Worm (Caenorhabditis elegans) whole organism, late embryonic: ENCODE data around the gene smcr-8.
"Not testable (repeated sequence)": the region's sequence is repeated elsewhere in the genome, so short reads cannot be mapped to it uniquely, and the experiment has no call there.

Experiments
- C08G9.2 ChIP-seq: sonication (generic microtip); optimal IDR thresholded peaks from 2 replicates; lab custom pipeline; 2016; ENCODE audit warnings: mild to moderate bottlenecking, missing genetic modification characterization, moderate library complexity, missing compliant biosample characterization
- F13H6.1 ChIP-seq: sonication (generic microtip); optimal IDR thresholded peaks from 2 replicates; lab custom pipeline; 2016; ENCODE audit warnings: missing genetic modification characterization, missing compliant biosample characterization
- ahr-1 ChIP-seq: sonication (generic microtip); optimal IDR thresholded peaks from 2 replicates; lab custom pipeline; 2016; ENCODE audit warnings: missing genetic modification characterization, missing compliant biosample characterization
- ceh-14 ChIP-seq: sonication (generic microtip); optimal IDR thresholded peaks from 2 replicates; lab custom pipeline; 2016; ENCODE audit warnings: missing genotype, missing genetic modification characterization, missing compliant biosample characterization
- ceh-2 ChIP-seq: sonication (generic microtip); optimal IDR thresholded peaks from 2 replicates; lab custom pipeline; 2016; ENCODE audit warnings: missing genotype, missing genetic modification characterization, missing compliant biosample characterization
- ceh-31 ChIP-seq: sonication (generic microtip); optimal IDR thresholded peaks from 2 replicates; lab custom pipeline; 2016; ENCODE audit warnings: missing genetic modification characterization, missing compliant biosample characterization
- ceh-45 ChIP-seq: fragments of 200-800 bp; sonication (Bioruptor generic); IDR thresholded peaks from 2 replicates; pipeline ENCODE4 v1.3.6; 2022; ENCODE audit warnings: missing genetic modification reagents, missing genetic modification characterization, missing compliant biosample characterization
- ets-4 ChIP-seq: sonication (generic microtip); optimal IDR thresholded peaks from 2 replicates; lab custom pipeline; 2016; ENCODE audit warnings: missing genetic modification characterization, missing compliant biosample characterization
- fax-1 ChIP-seq: sonication (generic microtip); optimal IDR thresholded peaks from 2 replicates; lab custom pipeline; 2016; ENCODE audit warnings: missing genotype, missing genetic modification characterization, missing compliant biosample characterization
- fkh-10 ChIP-seq: fragments of 150-350 bp; optimal IDR thresholded peaks from 2 replicates; lab custom pipeline; 2014; ENCODE audit warnings: missing biosample characterization, missing genetic modification reagents, missing genetic modification characterization
- hlh-30 ChIP-seq: sonication (generic microtip); optimal IDR thresholded peaks from 2 replicates; lab custom pipeline; 2017; ENCODE audit warnings: antibody characterized with exemption, missing genetic modification characterization, missing compliant biosample characterization; ENCODE audit not compliant: insufficient read depth
- hlh-8 ChIP-seq: sonication (generic microtip); optimal IDR thresholded peaks from 2 replicates; lab custom pipeline; 2016; ENCODE audit warnings: missing genotype, missing genetic modification characterization, missing compliant biosample characterization
- lin-11 ChIP-seq: fragments of 200-800 bp; sonication (Bioruptor generic); optimal IDR thresholded peaks from 2 replicates; lab custom pipeline; 2018; ENCODE audit warnings: mild to moderate bottlenecking, missing genetic modification characterization, missing compliant biosample characterization
- madf-2 ChIP-seq: sonication (generic microtip); optimal IDR thresholded peaks from 2 replicates; lab custom pipeline; 2017; ENCODE audit warnings: missing genetic modification characterization, missing compliant biosample characterization
- mec-3 ChIP-seq: sonication (generic microtip); optimal IDR thresholded peaks from 2 replicates; lab custom pipeline; 2016; ENCODE audit warnings: borderline replicate concordance, missing genetic modification characterization, missing compliant biosample characterization
- nfya-1 ChIP-seq: sonication (generic microtip); optimal IDR thresholded peaks from 2 replicates; lab custom pipeline; 2017; ENCODE audit warnings: missing genetic modification characterization, mild to moderate bottlenecking, missing compliant biosample characterization, antibody characterized with exemption, moderate library complexity
- npax-4 ChIP-seq: sonication (generic microtip); optimal IDR thresholded peaks from 2 replicates; lab custom pipeline; 2016; ENCODE audit warnings: missing genetic modification characterization, missing compliant biosample characterization
- pros-1 ChIP-seq: fragments of 150-350 bp; optimal IDR thresholded peaks from 2 replicates; lab custom pipeline; 2014; ENCODE audit warnings: missing biosample characterization, missing genetic modification reagents, missing genetic modification characterization
- ref-2 ChIP-seq: sonication (generic microtip); optimal IDR thresholded peaks from 2 replicates; lab custom pipeline; 2016; ENCODE audit warnings: missing genetic modification characterization, missing compliant biosample characterization
- rnt-1 ChIP-seq: sonication (generic microtip); optimal IDR thresholded peaks from 2 replicates; lab custom pipeline; 2016; ENCODE audit warnings: missing genetic modification characterization, missing compliant biosample characterization
- tbx-2 ChIP-seq: sonication (generic microtip); optimal IDR thresholded peaks from 2 replicates; lab custom pipeline; 2016; ENCODE audit warnings: missing genetic modification characterization, missing compliant biosample characterization
- tbx-7 ChIP-seq: sonication (generic microtip); optimal IDR thresholded peaks from 2 replicates; lab custom pipeline; 2016; ENCODE audit warnings: missing genotype, missing genetic modification characterization, missing compliant biosample characterization
- ttx-3 ChIP-seq: sonication (generic microtip); optimal IDR thresholded peaks from 2 replicates; lab custom pipeline; 2016; ENCODE audit warnings: missing genetic modification reagents, missing genetic modification characterization, missing compliant biosample characterization
- unc-42 ChIP-seq: sonication (generic microtip); optimal IDR thresholded peaks from 2 replicates; lab custom pipeline; 2016; ENCODE audit warnings: missing genotype, missing genetic modification characterization, missing compliant biosample characterization
- unc-86 ChIP-seq: sonication (generic microtip); optimal IDR thresholded peaks from 2 replicates; lab custom pipeline; 2016; ENCODE audit warnings: missing genetic modification characterization, missing compliant biosample characterization

Gene smcr-8

ce11 chrIII:4962886-4963285, 36.3 kb upstream of the smcr-8 start, which contains the start of gene C27F2.9 (continued):
- peak; percentile 76 for TF ChIP-seq tbx-2 (tag; lab: Kevin White, UChicago)
- peak; percentile 44 for TF ChIP-seq tbx-7 (tag; lab: Kevin White, UChicago)
- peak; percentile 47 for TF ChIP-seq ref-2 (tag; lab: Kevin White, UChicago)
- peak; percentile 18 for TF ChIP-seq unc-86 (tag; lab: Kevin White, UChicago)
- peak; percentile 31 for TF ChIP-seq madf-2 (tag; lab: Kevin White, UChicago)
- peak; percentile 36 for TF ChIP-seq ttx-3 (tag; lab: Kevin White, UChicago)
- TF ChIP-seq, all 69 proteins: peak for 25

- TF ChIP-seq hlh-8 (tag; lab: Kevin White, UChicago), result no peak
Measured at ce11 chrIII:4965271-4965670, 33.9 kb upstream of the smcr-8 start, which contains the start of gene nca-2. nca-2 (plus strand) TSS chrIII:4965571.

ce11 chrIII:4967236-4967635, 31.9 kb upstream of the smcr-8 start:
- no peak for TF ChIP-seq fkh-10 (GFP tag; lab: Kevin White, UChicago)
- no peak for TF ChIP-seq ref-2 (tag; lab: Kevin White, UChicago)
- TF ChIP-seq unc-42 (tag; lab: Kevin White, UChicago), result peak; percentile 97
- no peak for TF ChIP-seq ceh-31 (tag; lab: Kevin White, UChicago)
- TF ChIP-seq ceh-45, result no peak
- no peak for TF ChIP-seq rnt-1 (tag; lab: Kevin White, UChicago)

- no peak for TF ChIP-seq npax-4 (tag; lab: Kevin White, UChicago)
- TF ChIP-seq tbx-7 (tag; lab: Kevin White, UChicago), result no peak
- TF ChIP-seq hlh-30 (tag; lab: Kevin White, UChicago), result no peak
- no peak for TF ChIP-seq ceh-14 (tag; lab: Kevin White, UChicago)
- no peak for TF ChIP-seq fax-1 (tag; lab: Kevin White, UChicago)
- no peak for TF ChIP-seq ahr-1 (tag; lab: Kevin White, UChicago)
- no peak for TF ChIP-seq ref-2 (tag; lab: Kevin White, UChicago)
- TF ChIP-seq lin-11, result no peak
- no peak for TF ChIP-seq hlh-8 (tag; lab: Kevin White, UChicago)
- no peak for TF ChIP-seq ets-4 (tag; lab: Kevin White, UChicago)
- no peak for TF ChIP-seq C08G9.2 (tag; lab: Kevin White, UChicago)
- no peak for TF ChIP-seq mec-3
- TF ChIP-seq F13H6.1 (tag; lab: Kevin White, UChicago), result no peak
Measured at ce11 chrIII:4968146-4968545, 31.0 kb upstream of the smcr-8 start.

ce11 chrIII:4980367-4980766, 18.8 kb upstream of the smcr-8 start, which contains the start of gene C27F2.6:
C27F2.6 (minus strand) TSS chrIII:4980467.
- not testable (repeated sequence) for TF ChIP-seq pros-1, ttx-3, ceh-2 (tag; lab: Kevin White, UChicago)

ce11 chrIII:4983961-4984360, 15.2 kb upstream of the smcr-8 start:
- no peak for TF ChIP-seq unc-42 (tag; lab: Kevin White, UChicago)
- TF ChIP-seq C08G9.2 (tag; lab: Kevin White, UChicago), result no peak

- TF ChIP-seq nfya-1 (tag; lab: Kevin White, UChicago), result peak; percentile 24
- no peak for TF ChIP-seq hlh-30 (tag; lab: Kevin White, UChicago)
- TF ChIP-seq, all 69 proteins: peak for 1
Measured at ce11 chrIII:4984444-4985086, 14.6 kb upstream of the smcr-8 start, which contains the start of gene C27F2.7. C27F2.7 (minus strand) TSS chrIII:4984494.
